Fruit fly (Drosophila melanogaster) whole organism, adult: ENCODE data around the gene CG13609.

Experiments used
- CG11617 ChIP-seq: fragments of 200-800 bp; sonication (Bioruptor generic); optimal IDR thresholded peaks from 2 replicates; lab custom pipeline; 2017; ENCODE audit warnings: mild to moderate bottlenecking, missing biosample characterization, missing genetic modification reagents, missing genetic modification characterization
- CG5204 ChIP-seq: fragments of 200-800 bp; sonication (Bioruptor generic); optimal IDR thresholded peaks from 2 replicates; lab custom pipeline; 2016; ENCODE audit warnings: missing biosample characterization, missing genetic modification characterization
- pad ChIP-seq: fragments of 200-800 bp; sonication (Bioruptor generic); optimal IDR thresholded peaks from 3 replicates; lab custom pipeline; 2017; ENCODE audit warnings: missing biosample characterization, missing genetic modification characterization, mild to moderate bottlenecking, moderate library complexity, missing genetic modification reagents

DNA sequence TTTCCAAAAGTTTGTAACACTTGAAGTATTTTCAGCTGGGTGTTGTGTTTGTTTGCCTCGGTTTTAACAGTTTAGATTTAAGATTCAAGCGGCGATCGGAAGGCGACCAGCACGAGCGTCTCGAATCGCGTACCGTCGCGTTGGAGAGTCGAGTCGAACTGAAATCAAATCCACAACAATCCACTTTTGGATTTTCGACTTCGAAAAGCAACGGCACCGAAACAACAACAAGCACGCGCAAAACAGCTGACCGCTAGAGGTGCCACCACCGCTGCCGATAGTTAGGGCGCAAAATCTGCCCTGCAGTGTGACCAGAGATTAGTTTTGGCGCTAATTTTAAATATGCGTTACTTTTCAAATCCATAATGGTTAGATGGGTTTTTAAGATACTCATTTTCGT is 44.2 kb downstream of the CG13609 start, which contains the start of gene jar:
- TF ChIP-seq pad (GFP tag; lab: Kevin White, UChicago), result peak; percentile 23
- no peak for TF ChIP-seq CG5204 (GFP tag; lab: Kevin White, UChicago)
- peak; percentile 16 for TF ChIP-seq CG11617 (GFP tag; lab: Kevin White, UChicago)
